Worm (Caenorhabditis elegans): Measurements from ENCODE around the gene ergi-3.

The ergi-3 gene

ce11 chrX:15642638-15643037, 26.1 kb upstream of the ergi-3 start, which contains the start of gene H08J19.1:
Gene H08J19.1 (plus strand): TSS chrX:15642938.
- TF ChIP-seq cog-1 (tag; optimal IDR thresholded peaks at IDR 0.05) (no peak), flt-1 (GFP tag; IDR thresholded peaks at IDR 0.05) (no peak), ref-1 (GFP tag; conservative IDR thresholded peaks at IDR 0.05) (no peak), ztf-29 (GFP tag; IDR thresholded peaks at IDR 0.05) (no peak), klf-2 (GFP tag; conservative IDR thresholded peaks at IDR 0.05) (no peak), med-1 (GFP tag; optimal IDR thresholded peaks at IDR 0.05; ENCODE audit: insufficient read depth) (no peak), tab-1 (GFP tag; IDR thresholded peaks at IDR 0.05) (no peak), T22C8.4 (GFP tag; IDR thresholded peaks at IDR 0.05) (no peak)

ce11 chrX:15641380-15641779, 24.8 kb upstream of the ergi-3 start:
- TF ChIP-seq T22C8.4 (GFP tag; IDR thresholded peaks at IDR 0.05), result no peak

- TF ChIP-seq flt-1 (GFP tag; IDR thresholded peaks at IDR 0.05) (no peak), klf-2 (GFP tag; conservative IDR thresholded peaks at IDR 0.05) (no peak), med-1 (GFP tag; optimal IDR thresholded peaks at IDR 0.05; ENCODE audit: insufficient read depth) (no peak), tab-1 (GFP tag; IDR thresholded peaks at IDR 0.05) (no peak), cog-1 (tag; optimal IDR thresholded peaks at IDR 0.05) (no peak), ref-1 (GFP tag; conservative IDR thresholded peaks at IDR 0.05) (no peak), T22C8.4 (GFP tag; IDR thresholded peaks at IDR 0.05) (no peak), ztf-23 (GFP tag; IDR thresholded peaks at IDR 0.05) (no peak), ztf-29 (GFP tag; IDR thresholded peaks at IDR 0.05) (no peak)
Observed at ce11 chrX:15640603-15641002, 24.1 kb upstream of the ergi-3 start, which contains the start of gene K09E9.7. Gene K09E9.7 (plus strand): TSS chrX:15640903.

DNA sequence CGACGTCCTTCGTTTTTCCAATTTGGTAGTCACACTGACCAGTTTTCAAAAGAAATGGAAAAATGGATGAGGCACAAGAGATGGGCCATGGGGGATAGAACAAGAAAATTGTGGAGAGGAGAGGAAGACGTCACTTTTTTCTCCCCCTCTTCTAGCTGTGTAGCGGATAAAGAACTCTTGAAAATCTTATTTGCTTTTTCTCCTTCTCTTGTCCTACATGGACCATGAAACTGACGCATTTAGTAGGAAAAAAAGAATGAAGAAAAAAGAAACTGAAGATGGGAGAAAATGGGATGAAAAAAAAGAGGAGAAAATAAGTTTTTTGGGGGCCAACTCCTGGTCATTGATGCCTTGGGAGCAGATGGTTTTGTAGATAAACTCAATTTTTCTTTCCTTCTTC, 17.4 kb upstream of the ergi-3 start:
- no peak for TF ChIP-seq cog-1 (tag; optimal IDR thresholded peaks at IDR 0.05)
- TF ChIP-seq tab-1 (GFP tag; IDR thresholded peaks at IDR 0.05), result no peak
- no peak for TF ChIP-seq ref-1 (GFP tag; conservative IDR thresholded peaks at IDR 0.05)
- TF ChIP-seq ztf-29 (GFP tag; IDR thresholded peaks at IDR 0.05), result no peak
- no peak for TF ChIP-seq T22C8.4 (GFP tag; IDR thresholded peaks at IDR 0.05)
- no peak for TF ChIP-seq med-1 (GFP tag; optimal IDR thresholded peaks at IDR 0.05; ENCODE audit: insufficient read depth)
- no peak for TF ChIP-seq ztf-23 (GFP tag; IDR thresholded peaks at IDR 0.05)
- TF ChIP-seq klf-2 (GFP tag; conservative IDR thresholded peaks at IDR 0.05), result no peak
- TF ChIP-seq flt-1 (GFP tag; IDR thresholded peaks at IDR 0.05), result no peak

DNA sequence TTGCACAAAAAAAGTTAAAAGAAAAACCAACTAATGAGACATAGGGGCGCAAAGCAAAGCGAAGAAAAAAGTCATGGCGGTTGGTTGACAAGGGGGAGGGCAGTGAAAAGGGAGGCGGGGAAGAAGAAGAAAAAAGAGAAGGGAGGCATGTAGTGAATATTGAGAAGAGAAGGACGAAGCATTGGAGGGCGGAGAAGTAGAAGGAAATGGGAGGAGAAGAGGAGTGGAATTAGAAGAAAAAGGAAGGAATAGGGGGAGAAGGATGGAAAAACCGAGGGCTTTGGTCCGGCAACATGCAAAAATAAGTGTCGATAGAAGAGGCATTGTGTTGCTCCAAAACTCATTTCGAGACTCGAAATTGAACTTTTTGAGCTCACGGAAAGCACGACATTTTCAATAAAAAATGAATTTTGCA, 14.2 kb upstream of the ergi-3 start:
- TF ChIP-seq ztf-29 (GFP tag; IDR thresholded peaks at IDR 0.05) (no peak), ztf-23 (GFP tag; IDR thresholded peaks at IDR 0.05) (no peak), cog-1 (tag; optimal IDR thresholded peaks at IDR 0.05) (no peak), klf-2 (GFP tag; conservative IDR thresholded peaks at IDR 0.05) (no peak), tab-1 (GFP tag; IDR thresholded peaks at IDR 0.05) (no peak), med-1 (GFP tag; optimal IDR thresholded peaks at IDR 0.05; ENCODE audit: insufficient read depth) (no peak), T22C8.4 (GFP tag; IDR thresholded peaks at IDR 0.05) (no peak)

DNA sequence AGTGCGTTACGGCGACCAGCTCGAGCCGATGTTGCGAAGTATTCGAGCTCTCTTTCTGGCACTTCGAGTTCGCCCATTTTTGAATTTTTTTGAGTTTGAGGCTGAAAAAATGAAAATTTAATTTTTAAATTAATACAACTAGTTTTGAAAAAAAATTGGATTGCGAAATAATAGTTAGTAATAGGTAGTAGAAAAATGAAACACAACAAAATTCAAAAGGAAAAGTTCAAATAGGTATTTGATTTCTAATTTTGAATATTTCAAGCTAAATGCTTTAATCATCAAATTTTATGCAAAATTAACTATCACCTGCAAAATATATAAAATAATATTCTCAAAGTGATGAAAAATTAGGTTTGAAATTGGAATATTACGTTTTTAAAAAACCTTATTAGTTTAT, 13.8 kb upstream of the ergi-3 start, which contains the start of gene K09E9.4:
K09E9.4 (minus strand) TSS at position 101 of the 400 bp plus-strand sequence.
- TF ChIP-seq ref-1 (GFP tag; conservative IDR thresholded peaks at IDR 0.05) (no peak), med-1 (GFP tag; optimal IDR thresholded peaks at IDR 0.05; ENCODE audit: insufficient read depth) (no peak), klf-2 (GFP tag; conservative IDR thresholded peaks at IDR 0.05) (no peak), T22C8.4 (GFP tag; IDR thresholded peaks at IDR 0.05) (no peak), cog-1 (tag; optimal IDR thresholded peaks at IDR 0.05) (no peak)

DNA sequence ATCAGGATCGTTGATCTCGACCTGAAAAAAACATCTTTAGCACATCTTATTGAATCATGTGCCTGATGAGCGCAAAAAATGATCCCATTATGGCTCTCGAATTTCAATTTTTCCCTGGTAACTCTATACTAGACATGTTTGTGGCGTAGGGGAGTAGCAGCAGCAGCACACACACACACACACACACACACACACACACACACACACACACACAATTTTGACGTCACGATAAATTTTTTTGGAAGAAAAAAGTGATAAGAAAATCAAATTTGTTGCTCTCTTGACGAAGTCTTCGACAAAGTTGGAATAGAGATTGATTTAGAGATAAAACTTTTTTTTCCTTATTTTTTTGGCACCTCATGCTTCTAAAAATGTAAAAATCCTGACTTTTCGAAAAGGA, 13.1 kb upstream of the ergi-3 start:
- TF ChIP-seq T22C8.4 (GFP tag; IDR thresholded peaks at IDR 0.05) (no peak), ztf-29 (GFP tag; IDR thresholded peaks at IDR 0.05) (no peak), cog-1 (tag; optimal IDR thresholded peaks at IDR 0.05) (no peak), ref-1 (GFP tag; conservative IDR thresholded peaks at IDR 0.05) (no peak), tab-1 (GFP tag; IDR thresholded peaks at IDR 0.05) (no peak), med-1 (GFP tag; optimal IDR thresholded peaks at IDR 0.05; ENCODE audit: insufficient read depth) (no peak), klf-2 (GFP tag; conservative IDR thresholded peaks at IDR 0.05) (no peak), flt-1 (GFP tag; IDR thresholded peaks at IDR 0.05) (no peak), ztf-23 (GFP tag; IDR thresholded peaks at IDR 0.05) (no peak)

- TF ChIP-seq ztf-29 (GFP tag; IDR thresholded peaks at IDR 0.05), result no peak
- TF ChIP-seq cog-1 (tag; optimal IDR thresholded peaks at IDR 0.05), result no peak
- TF ChIP-seq med-1 (GFP tag; optimal IDR thresholded peaks at IDR 0.05; ENCODE audit: insufficient read depth), result no peak
- TF ChIP-seq tab-1 (GFP tag; IDR thresholded peaks at IDR 0.05), result no peak
- no peak for TF ChIP-seq klf-2 (GFP tag; conservative IDR thresholded peaks at IDR 0.05)
- TF ChIP-seq ref-1 (GFP tag; conservative IDR thresholded peaks at IDR 0.05), result no peak
- no peak for TF ChIP-seq flt-1 (GFP tag; IDR thresholded peaks at IDR 0.05)
- no peak for TF ChIP-seq ztf-23 (GFP tag; IDR thresholded peaks at IDR 0.05)
- no peak for TF ChIP-seq T22C8.4 (GFP tag; IDR thresholded peaks at IDR 0.05)
Observed at ce11 chrX:15628945-15629344, 12.4 kb upstream of the ergi-3 start.

- TF ChIP-seq T22C8.4 (GFP tag; IDR thresholded peaks at IDR 0.05), result no peak
- no peak for TF ChIP-seq klf-2 (GFP tag; conservative IDR thresholded peaks at IDR 0.05)
- no peak for TF ChIP-seq ref-1 (GFP tag; conservative IDR thresholded peaks at IDR 0.05)
- no peak for TF ChIP-seq med-1 (GFP tag; optimal IDR thresholded peaks at IDR 0.05; ENCODE audit: insufficient read depth)
- TF ChIP-seq ztf-29 (GFP tag; IDR thresholded peaks at IDR 0.05), result no peak
- no peak for TF ChIP-seq ztf-23 (GFP tag; IDR thresholded peaks at IDR 0.05)
- no peak for TF ChIP-seq flt-1 (GFP tag; IDR thresholded peaks at IDR 0.05)
- no peak for TF ChIP-seq cog-1 (tag; optimal IDR thresholded peaks at IDR 0.05)
- no peak for TF ChIP-seq tab-1 (GFP tag; IDR thresholded peaks at IDR 0.05)
Observed at ce11 chrX:15627814-15628213, 11.3 kb upstream of the ergi-3 start.

DNA sequence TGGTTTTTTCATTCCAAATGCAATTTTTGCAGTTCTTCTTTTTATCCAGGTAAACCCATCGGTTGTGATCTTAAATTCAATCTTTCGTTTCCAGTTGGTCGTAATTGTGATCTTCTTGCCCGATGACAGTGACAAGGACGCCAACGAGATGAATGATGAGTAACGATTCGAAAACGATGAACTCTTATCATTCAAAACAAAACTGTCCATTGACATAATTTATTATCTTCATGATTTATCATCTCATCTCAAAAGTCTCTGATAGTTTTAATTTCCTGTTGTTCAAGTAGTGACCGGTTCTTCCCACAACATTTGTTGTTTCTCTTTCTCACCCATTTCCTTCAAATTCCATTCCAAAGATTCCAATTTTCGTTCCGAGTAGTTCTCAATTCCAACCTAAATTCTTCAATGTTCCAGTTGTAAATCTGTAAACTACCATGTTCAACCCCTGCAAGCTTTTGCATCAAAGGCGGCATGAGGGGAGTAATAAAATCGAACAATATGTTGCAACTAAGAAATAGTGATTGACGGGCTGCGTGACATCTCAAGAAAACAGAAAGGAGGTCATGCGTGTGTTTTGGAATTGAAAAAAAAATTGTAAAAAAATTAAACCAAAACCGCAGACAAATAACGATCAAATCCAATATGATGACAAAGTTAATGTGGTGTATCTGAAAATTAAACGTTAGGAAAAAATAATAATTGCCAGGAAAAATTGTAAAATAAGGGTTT, 9.7 kb upstream of the ergi-3 start:
- no peak for TF ChIP-seq med-1 (GFP tag; optimal IDR thresholded peaks at IDR 0.05; ENCODE audit: insufficient read depth)
- no peak for TF ChIP-seq ref-1 (GFP tag; conservative IDR thresholded peaks at IDR 0.05)
- no peak for TF ChIP-seq ztf-29 (GFP tag; IDR thresholded peaks at IDR 0.05)
- TF ChIP-seq ztf-23 (GFP tag; IDR thresholded peaks at IDR 0.05), result no peak
- TF ChIP-seq cog-1 (tag; optimal IDR thresholded peaks at IDR 0.05), result no peak
- no peak for TF ChIP-seq tab-1 (GFP tag; IDR thresholded peaks at IDR 0.05)
